Worm (Caenorhabditis elegans) whole organism, L1 larva: ENCODE results near the gene B0457.2.

Experiments used
- F16B12.6 ChIP-seq: fragments of 150-350 bp; optimal IDR thresholded peaks from 2 replicates; lab custom pipeline; 2014; ENCODE audit warnings: missing biosample characterization, missing genetic modification characterization
- Y116A8C.19 ChIP-seq: sonication (generic microtip); optimal IDR thresholded peaks from 2 replicates; lab custom pipeline; 2016; ENCODE audit warnings: missing compliant biosample characterization, missing genetic modification characterization, borderline replicate concordance
- alr-1 ChIP-seq: fragments of 200-800 bp; sonication (Bioruptor generic); optimal IDR thresholded peaks from 2 replicates; lab custom pipeline; 2018; ENCODE audit warnings: borderline replicate concordance, mild to moderate bottlenecking, missing genetic modification characterization, missing compliant biosample characterization
- aly-2 ChIP-seq: fragments of 150-350 bp; optimal IDR thresholded peaks from 2 replicates; lab custom pipeline; 2014; ENCODE audit warnings: missing biosample characterization, missing genetic modification characterization
- ceh-8 ChIP-seq: fragments of 200-800 bp; sonication (Bioruptor generic); optimal IDR thresholded peaks from 2 replicates; lab custom pipeline; 2018; ENCODE audit warnings: mild to moderate bottlenecking, missing genetic modification characterization, moderate library complexity, missing compliant biosample characterization
- ces-1 ChIP-seq: fragments of 150-350 bp; optimal IDR thresholded peaks from 2 replicates; lab custom pipeline; 2014; ENCODE audit warnings: missing biosample characterization, missing genetic modification reagents, missing genetic modification characterization
- dpl-1 ChIP-seq, 3 experiments: fragments of 150-350 bp in 2 of 3; sonication (generic microtip) in 1 of 3; optimal IDR thresholded peaks; 2 replicates each; lab custom pipeline; 2014 to 2017; ENCODE audit warnings: missing biosample characterization in 3 of 3, missing genetic modification characterization in 3 of 3, missing genetic modification reagents in 3 of 3
- efl-1 ChIP-seq, 4 experiments: fragments of 150-350 bp; optimal IDR thresholded peaks in 3 of 4; peaks in 1 of 4; 1 replicate in 1 of 4; 2 replicates in 3 of 4; lab custom pipeline; 2014; ENCODE audit warnings: missing biosample characterization in 2 of 4, missing genetic modification characterization in 2 of 4, missing genetic modification reagents in 2 of 4
- efl-3 ChIP-seq: fragments of 200-800 bp; sonication (Bioruptor generic); optimal IDR thresholded peaks from 2 replicates; lab custom pipeline; 2018; ENCODE audit warnings: mild to moderate bottlenecking, missing genetic modification characterization, missing compliant biosample characterization
- egl-13 ChIP-seq: sonication (generic microtip); optimal IDR thresholded peaks from 2 replicates; lab custom pipeline; 2016; ENCODE audit warnings: missing genotype, missing genetic modification reagents, missing genetic modification characterization, missing compliant biosample characterization
- egl-27 ChIP-seq, 2 experiments: fragments of 150-350 bp in 1 of 2; sonication (generic microtip); optimal IDR thresholded peaks; 3 replicates each; lab custom pipeline; 2017 to 2018; ENCODE audit warnings: missing biosample characterization in 2 of 2, missing genetic modification characterization in 2 of 2, missing genetic modification reagents in 2 of 2
- elt-3 ChIP-seq, 6 experiments: fragments of 150-350 bp in 1 of 6; sonication (generic microtip); optimal IDR thresholded peaks; 2 replicates each; lab custom pipeline; 2017 to 2018; ENCODE audit warnings: missing biosample characterization in 6 of 6, missing genetic modification characterization in 6 of 6, inconsistent platforms in 1 of 6
- ets-5 ChIP-seq: fragments of 200-800 bp; sonication (Bioruptor generic); IDR thresholded peaks from 2 replicates; pipeline ENCODE4 v1.3.6; 2022; ENCODE audit warnings: missing genetic modification characterization, missing compliant biosample characterization
- fkh-10 ChIP-seq: sonication (generic microtip); optimal IDR thresholded peaks from 2 replicates; lab custom pipeline; 2017; ENCODE audit warnings: missing biosample characterization, missing genetic modification reagents, missing genetic modification characterization
- fkh-4 ChIP-seq: sonication (generic microtip); optimal IDR thresholded peaks from 2 replicates; lab custom pipeline; 2016; ENCODE audit warnings: missing compliant biosample characterization, missing genetic modification characterization, borderline replicate concordance
- fos-1 ChIP-seq: fragments of 150-350 bp; optimal IDR thresholded peaks from 2 replicates; lab custom pipeline; 2014; ENCODE audit warnings: missing biosample characterization, missing genetic modification characterization
- hlh-4 ChIP-seq: sonication (generic microtip); optimal IDR thresholded peaks from 2 replicates; lab custom pipeline; 2016; ENCODE audit warnings: mild to moderate bottlenecking, missing genetic modification characterization, missing compliant biosample characterization
- hpl-2 ChIP-seq: fragments of 150-350 bp; optimal IDR thresholded peaks from 2 replicates; lab custom pipeline; 2014; ENCODE audit warnings: missing biosample characterization, missing genetic modification reagents, missing genetic modification characterization
- lin-13 ChIP-seq: fragments of 150-350 bp; optimal IDR thresholded peaks from 2 replicates; lab custom pipeline; 2014; ENCODE audit warnings: missing biosample characterization, missing genetic modification reagents, missing genetic modification characterization
- lin-14 ChIP-seq: fragments of 200-800 bp; sonication (Bioruptor generic); optimal IDR thresholded peaks from 2 replicates; lab custom pipeline; 2018; ENCODE audit warnings: mild to moderate bottlenecking, missing genetic modification characterization, moderate library complexity, missing compliant biosample characterization
- lin-35 ChIP-seq, 2 experiments: fragments of 150-350 bp; optimal IDR thresholded peaks; 2 replicates each; lab custom pipeline; 2014; ENCODE audit warnings: missing biosample characterization in 2 of 2, missing genetic modification characterization in 2 of 2, missing genetic modification reagents in 2 of 2
- lsy-2 ChIP-seq, 2 experiments: fragments of 150-350 bp; optimal IDR thresholded peaks; 2 replicates each; lab custom pipeline; 2014; ENCODE audit warnings: missing biosample characterization in 2 of 2, missing genetic modification characterization in 2 of 2
- mdl-1 ChIP-seq, 2 experiments: fragments of 150-350 bp; optimal IDR thresholded peaks; 2 replicates each; lab custom pipeline; 2014 to 2017; ENCODE audit warnings: missing biosample characterization in 2 of 2, missing genetic modification characterization in 2 of 2, inconsistent platforms in 1 of 2
- mep-1 ChIP-seq: fragments of 150-350 bp; optimal IDR thresholded peaks from 2 replicates; lab custom pipeline; 2014; ENCODE audit warnings: missing biosample characterization, missing genetic modification characterization
- nhr-11 ChIP-seq: fragments of 150-350 bp; optimal IDR thresholded peaks from 2 replicates; lab custom pipeline; 2014; ENCODE audit warnings: missing biosample characterization, missing genetic modification characterization
- nhr-19 ChIP-seq: fragments of 200-800 bp; sonication (Bioruptor generic); conservative IDR thresholded peaks from 2 replicates; pipeline ENCODE4 v1.3.6; 2022; ENCODE audit warnings: missing genetic modification characterization, missing compliant biosample characterization
- nhr-20 ChIP-seq: sonication (generic microtip); optimal IDR thresholded peaks from 2 replicates; lab custom pipeline; 2016; ENCODE audit warnings: mild to moderate bottlenecking, missing genetic modification characterization, missing compliant biosample characterization
- nhr-237 ChIP-seq: fragments of 150-350 bp; optimal IDR thresholded peaks from 2 replicates; lab custom pipeline; 2014; ENCODE audit warnings: missing biosample characterization, missing genetic modification characterization
- nhr-47 ChIP-seq: sonication (generic microtip); optimal IDR thresholded peaks from 2 replicates; lab custom pipeline; 2016; ENCODE audit warnings: mild to moderate bottlenecking, missing genetic modification characterization, moderate library complexity, missing compliant biosample characterization
- nhr-76 ChIP-seq: sonication (generic microtip); optimal IDR thresholded peaks from 2 replicates; lab custom pipeline; 2017; ENCODE audit warnings: missing biosample characterization, missing genetic modification characterization
- nhr-77 ChIP-seq: fragments of 150-350 bp; optimal IDR thresholded peaks from 2 replicates; lab custom pipeline; 2014; ENCODE audit warnings: missing biosample characterization, missing genetic modification characterization
- nhr-85 ChIP-seq: sonication (generic microtip); peaks from one replicate; lab custom pipeline; 2016; ENCODE audit warnings: missing genetic modification characterization, inconsistent platforms, missing compliant biosample characterization
- nhr-90 ChIP-seq: sonication (generic microtip); optimal IDR thresholded peaks from 2 replicates; lab custom pipeline; 2016; ENCODE audit warnings: mild to moderate bottlenecking, missing genetic modification characterization, missing compliant biosample characterization; ENCODE audit not compliant: poor library complexity
- pag-3 ChIP-seq: sonication (generic microtip); optimal IDR thresholded peaks from 2 replicates; lab custom pipeline; 2017; ENCODE audit warnings: missing genetic modification characterization, mild to moderate bottlenecking, missing compliant biosample characterization, antibody characterized with exemption, borderline replicate concordance; ENCODE audit not compliant: insufficient read depth
- pax-3 ChIP-seq: fragments of 200-800 bp; sonication (Bioruptor generic); optimal IDR thresholded peaks from 2 replicates; lab custom pipeline; 2018; ENCODE audit warnings: mild to moderate bottlenecking, missing genetic modification characterization, moderate library complexity, missing compliant biosample characterization
- pqm-1 ChIP-seq: sonication (generic microtip); optimal IDR thresholded peaks from 3 replicates; lab custom pipeline; 2017; ENCODE audit warnings: missing biosample characterization, missing genetic modification characterization
- skn-1 ChIP-seq: fragments of 150-350 bp; optimal IDR thresholded peaks from 2 replicates; lab custom pipeline; 2014; ENCODE audit warnings: missing biosample characterization, missing genetic modification characterization
- snu-23 ChIP-seq: sonication (generic microtip); optimal IDR thresholded peaks from 2 replicates; lab custom pipeline; 2016; ENCODE audit warnings: missing genetic modification characterization, missing compliant biosample characterization
- sox-4 ChIP-seq: sonication (generic microtip); optimal IDR thresholded peaks from 2 replicates; lab custom pipeline; 2016; ENCODE audit warnings: missing genetic modification characterization, missing compliant biosample characterization
- sptf-1 ChIP-seq: fragments of 150-350 bp; optimal IDR thresholded peaks from 2 replicates; lab custom pipeline; 2014; ENCODE audit warnings: missing biosample characterization, missing genetic modification characterization
- tbx-2 ChIP-seq: sonication (generic microtip); optimal IDR thresholded peaks from 2 replicates; lab custom pipeline; 2016; ENCODE audit warnings: missing genetic modification characterization, missing compliant biosample characterization
- unc-130 ChIP-seq: fragments of 150-350 bp; optimal IDR thresholded peaks from 2 replicates; lab custom pipeline; 2017; ENCODE audit warnings: missing biosample characterization, missing genetic modification characterization, inconsistent platforms
- unc-30 ChIP-seq: sonication (generic microtip); optimal IDR thresholded peaks from 2 replicates; lab custom pipeline; 2017; ENCODE audit warnings: missing biosample characterization, missing genetic modification characterization
- unc-62 ChIP-seq: fragments of 150-350 bp; optimal IDR thresholded peaks from 2 replicates; lab custom pipeline; 2014; ENCODE audit warnings: missing biosample characterization, missing genetic modification reagents, missing genetic modification characterization
- unc-86 ChIP-seq: sonication (generic microtip); optimal IDR thresholded peaks from 2 replicates; lab custom pipeline; 2016; ENCODE audit warnings: missing genetic modification characterization, missing compliant biosample characterization
- vab-15 ChIP-seq: sonication (generic microtip); optimal IDR thresholded peaks from 2 replicates; lab custom pipeline; 2017; ENCODE audit warnings: missing genotype, mild to moderate bottlenecking, missing genetic modification characterization, missing compliant biosample characterization
- zag-1 ChIP-seq: fragments of 150-350 bp; optimal IDR thresholded peaks from 2 replicates; lab custom pipeline; 2014; ENCODE audit warnings: missing biosample characterization, missing genetic modification characterization
- zip-4 ChIP-seq: fragments of 200-800 bp; sonication (Bioruptor generic); optimal IDR thresholded peaks from 2 replicates; lab custom pipeline; 2018; ENCODE audit warnings: mild to moderate bottlenecking, missing genetic modification characterization, moderate library complexity, missing compliant biosample characterization
- ztf-4 ChIP-seq: fragments of 150-350 bp; optimal IDR thresholded peaks from 2 replicates; lab custom pipeline; 2014; ENCODE audit warnings: missing biosample characterization, missing genetic modification characterization

Gene B0457.2

DNA sequence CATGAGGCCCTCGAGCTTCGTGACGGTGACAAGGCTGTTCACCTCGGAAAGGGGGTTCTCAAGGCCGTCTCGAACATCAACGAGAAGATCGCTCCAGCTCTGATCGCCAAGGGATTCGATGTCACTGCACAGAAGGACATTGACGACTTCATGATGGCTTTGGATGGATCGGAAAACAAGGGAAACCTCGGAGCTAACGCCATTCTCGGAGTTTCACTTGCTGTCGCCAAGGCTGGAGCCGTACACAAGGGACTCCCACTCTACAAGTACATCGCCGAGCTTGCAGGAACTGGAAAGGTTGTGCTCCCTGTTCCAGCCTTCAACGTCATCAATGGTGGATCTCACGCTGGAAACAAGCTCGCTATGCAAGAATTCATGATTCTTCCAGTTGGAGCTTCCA, 6.0 kb upstream of the B0457.2 start:
- TF ChIP-seq lin-14 (GFP tag; lab: Kevin White, UChicago): no peak
- TF ChIP-seq hpl-2 (GFP tag; lab: Kevin White, UChicago): no peak
- TF ChIP-seq ztf-4 (tag; lab: Kevin White, UChicago): no peak
- TF ChIP-seq vab-15 (tag; lab: Kevin White, UChicago): no peak

- TF ChIP-seq fkh-10 (GFP tag; lab: Kevin White, UChicago) (no peak), pax-3 (tag; lab: Kevin White, UChicago) (no peak), sox-4 (tag; lab: Kevin White, UChicago) (no peak), tbx-2 (tag; lab: Kevin White, UChicago) (no peak), lsy-2 (tag; optimal IDR thresholded peaks at IDR 0.05; lab: Kevin White, UChicago) (peak in 1 of 2 experiments; percentile 27), mdl-1 (tag; optimal IDR thresholded peaks at IDR 0.05; lab: Kevin White, UChicago) (peak in 1 of 2 experiments; percentile 32), efl-1 (optimal IDR thresholded peaks at IDR 0.05; lab: Kevin White, UChicago) (no peak), efl-1 (GFP tag; optimal IDR thresholded peaks at IDR 0.05 in 1 of 2; lab: Kevin White, UChicago) (peak; percentile 3 to 6), nhr-237 (no peak), alr-1 (tag; lab: Kevin White, UChicago) (no peak), unc-130 (tag; lab: Kevin White, UChicago) (peak; percentile 15), nhr-77 (tag; lab: Kevin White, UChicago) (no peak), egl-27 (tag; optimal IDR thresholded peaks at IDR 0.05; lab: Kevin White, UChicago) (no peak), snu-23 (peak; percentile 56), unc-30 (tag; lab: Kevin White, UChicago) (no peak), aly-2 (tag; lab: Kevin White, UChicago) (no peak), zag-1 (tag; lab: Kevin White, UChicago) (no peak), hlh-4 (tag; lab: Kevin White, UChicago) (no peak), nhr-47 (tag; lab: Kevin White, UChicago) (no peak), nhr-85 (tag; lab: Kevin White, UChicago) (no peak), lin-13 (GFP tag; lab: Kevin White, UChicago) (no peak), ceh-8 (GFP tag; lab: Kevin White, UChicago) (no peak), unc-86 (no peak), nhr-90 (no peak), F16B12.6 (tag; lab: Kevin White, UChicago) (no peak), fos-1 (tag; lab: Kevin White, UChicago) (no peak), pqm-1 (tag; lab: Kevin White, UChicago) (no peak), zip-4 (no peak), Y116A8C.19 (tag; lab: Kevin White, UChicago) (no peak), nhr-11 (tag; lab: Kevin White, UChicago) (no peak), ces-1 (GFP tag; lab: Kevin White, UChicago) (no peak), fkh-4 (no peak), pag-3 (tag; lab: Kevin White, UChicago) (no peak), efl-3 (GFP tag; lab: Kevin White, UChicago) (no peak), egl-13 (tag; lab: Kevin White, UChicago) (no peak), skn-1 (tag; lab: Kevin White, UChicago) (no peak), lin-35 (GFP tag; optimal IDR thresholded peaks at IDR 0.05; lab: Kevin White, UChicago) (peak; percentile 29 to 31), ets-5 (no peak), nhr-19 (GFP tag; lab: Robert Waterston, UW) (no peak), dpl-1 (GFP tag; optimal IDR thresholded peaks at IDR 0.05; lab: Kevin White, UChicago) (peak in 1 of 3 experiments; percentile 13), nhr-76 (tag; lab: Kevin White, UChicago) (no peak), lin-14 (GFP tag; lab: Kevin White, UChicago) (peak; percentile 76), hpl-2 (GFP tag; lab: Kevin White, UChicago) (no peak), nhr-20 (peak; percentile 25), unc-62 (no peak), mep-1 (no peak), elt-3 (tag; optimal IDR thresholded peaks at IDR 0.05; lab: Kevin White, UChicago) (no peak), sptf-1 (tag; lab: Kevin White, UChicago) (no peak)
Measured at ce11 chrII:8931405-8932149, 5.2 kb upstream of the B0457.2 start.
